Worm (Caenorhabditis elegans): ENCODE data around the gene C55C3.7.

C55C3.7 gene

DNA sequence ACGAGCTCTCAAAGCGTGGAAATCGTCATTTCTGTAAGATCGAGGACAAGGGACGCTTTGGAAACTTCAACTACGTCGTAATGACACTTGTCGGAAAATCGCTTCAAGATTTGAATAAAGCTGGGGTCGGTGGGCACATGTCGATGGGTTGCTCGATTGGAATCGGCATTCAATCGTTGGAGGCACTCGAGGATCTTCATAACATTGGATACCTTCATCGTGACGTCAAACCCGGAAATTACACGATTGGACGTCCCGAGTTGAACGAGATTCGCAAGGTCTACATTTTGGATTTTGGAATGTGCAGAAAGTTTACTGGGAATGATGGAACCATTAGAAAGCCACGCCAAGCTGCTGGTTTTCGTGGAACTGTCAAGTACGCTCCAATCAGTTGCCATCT lies 49.9 kb downstream of the C55C3.7 start:
- TF ChIP-seq R02D3.7 (tag; optimal IDR thresholded peaks at IDR 0.05) (no peak), peb-1 (tag; optimal IDR thresholded peaks at IDR 0.05) (no peak), nhr-10 (tag; optimal IDR thresholded peaks at IDR 0.05) (no peak), nhr-12 (tag; optimal IDR thresholded peaks at IDR 0.05) (no peak), elt-3 (tag; optimal IDR thresholded peaks at IDR 0.05) (no peak), sma-3 (GFP tag; optimal IDR thresholded peaks at IDR 0.05) (no peak), zag-1 (tag; optimal IDR thresholded peaks at IDR 0.05) (no peak)

DNA sequence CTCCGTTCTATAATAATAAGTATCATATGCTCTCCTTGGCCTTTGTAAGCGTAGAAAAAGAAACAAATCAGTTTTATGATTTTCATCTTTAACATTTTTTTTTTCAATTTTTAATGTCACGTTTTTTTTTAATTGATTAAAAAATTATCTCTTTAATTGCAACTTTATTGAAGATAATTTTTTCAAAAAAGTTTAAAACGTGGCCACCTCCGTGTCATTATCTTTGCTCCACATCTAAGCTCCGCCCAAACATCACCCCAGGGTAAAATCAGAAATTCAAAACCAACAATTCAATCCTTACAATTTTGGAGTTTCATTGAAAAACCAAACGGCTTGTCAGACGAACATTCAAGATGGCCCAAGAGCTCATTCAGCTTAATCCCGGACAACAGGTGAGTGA lies 50.8 kb downstream of the C55C3.7 start, which contains the start of gene ttbk-8.2:
Gene ttbk-8.2, plus strand, starts transcription at position 301 of the 400 bp plus-strand sequence.
- TF ChIP-seq nhr-25 (tag; optimal IDR thresholded peaks at IDR 0.05): no peak
- TF ChIP-seq elt-1 (tag; optimal IDR thresholded peaks at IDR 0.05): no peak
- no peak for TF ChIP-seq nhr-77 (tag; optimal IDR thresholded peaks at IDR 0.05)
- TF ChIP-seq elt-3 (tag; optimal IDR thresholded peaks at IDR 0.05): no peak
- no peak for TF ChIP-seq lin-11 (tag; optimal IDR thresholded peaks at IDR 0.05)
- TF ChIP-seq dmd-4 (tag; optimal IDR thresholded peaks at IDR 0.05): no peak
- no peak for TF ChIP-seq nhr-23 (tag; optimal IDR thresholded peaks at IDR 0.05)

DNA sequence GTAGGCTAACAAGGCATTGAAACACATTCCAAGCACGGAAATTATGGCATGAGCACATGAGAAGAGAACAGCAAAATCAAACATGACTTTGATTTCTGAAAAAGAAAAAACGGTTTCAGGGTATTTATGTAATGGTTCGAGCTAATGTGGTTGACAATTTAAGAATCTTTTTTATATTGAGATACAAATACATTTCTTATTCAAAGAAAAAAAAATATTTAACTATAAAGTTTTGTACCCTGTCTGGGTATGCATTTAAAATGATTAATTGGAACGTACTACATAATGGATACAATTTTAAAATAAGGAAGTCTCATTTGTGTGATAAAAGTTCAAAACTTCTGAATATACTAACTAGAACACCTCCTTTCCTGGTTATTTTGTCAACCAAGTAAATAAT lies 52.3 kb downstream of the C55C3.7 start, which contains the start of gene srd-12:
Gene srd-12, minus strand, starts transcription at position 101 of the 400 bp plus-strand sequence.
- TF ChIP-seq unc-55 (GFP tag; optimal IDR thresholded peaks at IDR 0.05): no peak
- TF ChIP-seq egl-27 (tag; optimal IDR thresholded peaks at IDR 0.05): no peak
- TF ChIP-seq dmd-4 (tag; optimal IDR thresholded peaks at IDR 0.05): no peak
- TF ChIP-seq nhr-23 (tag; optimal IDR thresholded peaks at IDR 0.05): no peak
- no peak for TF ChIP-seq lin-13 (GFP tag; optimal IDR thresholded peaks at IDR 0.05)
- TF ChIP-seq mbf-1 (tag; optimal IDR thresholded peaks at IDR 0.05): no peak
- no peak for TF ChIP-seq ceh-82 (tag; optimal IDR thresholded peaks at IDR 0.05)
- no peak for TF ChIP-seq ztf-4 (tag; optimal IDR thresholded peaks at IDR 0.05)

All from whole organism, L2 larva.